Worm (Caenorhabditis elegans) whole organism, L1 larva: Measurements from ENCODE around the gene rml-3.
A peak's percentile ranks its signal among the peaks of the same experiment; 100 is the strongest.

Source experiments
- C16A3.4 ChIP-seq: fragments of 150-350 bp; optimal IDR thresholded peaks from 2 replicates; lab custom pipeline; 2014; ENCODE audit warnings: missing biosample characterization, missing genetic modification characterization
- C34B4.2 ChIP-seq: sonication (generic microtip); optimal IDR thresholded peaks from 2 replicates; lab custom pipeline; 2017; ENCODE audit warnings: mild to moderate bottlenecking, missing genetic modification characterization, missing compliant biosample characterization
- aha-1 ChIP-seq: fragments of 150-350 bp; optimal IDR thresholded peaks from 2 replicates; lab custom pipeline; 2014; ENCODE audit warnings: missing biosample characterization, missing genetic modification characterization
- alr-1 ChIP-seq: fragments of 200-800 bp; sonication (Bioruptor generic); optimal IDR thresholded peaks from 2 replicates; lab custom pipeline; 2018; ENCODE audit warnings: borderline replicate concordance, mild to moderate bottlenecking, missing genetic modification characterization, missing compliant biosample characterization
- aly-2 ChIP-seq: fragments of 150-350 bp; optimal IDR thresholded peaks from 2 replicates; lab custom pipeline; 2014; ENCODE audit warnings: missing biosample characterization, missing genetic modification characterization
- blmp-1 ChIP-seq: fragments of 150-350 bp; optimal IDR thresholded peaks from 2 replicates; lab custom pipeline; 2014; ENCODE audit warnings: missing biosample characterization, missing genetic modification characterization
- ceh-82 ChIP-seq, 3 experiments: fragments of 150-350 bp in 1 of 3; sonication (generic microtip) in 2 of 3; optimal IDR thresholded peaks; 2 replicates each; lab custom pipeline; 2014 to 2017; ENCODE audit warnings: missing biosample characterization in 3 of 3, missing genetic modification characterization in 3 of 3
- ceh-90 ChIP-seq: sonication (generic microtip); optimal IDR thresholded peaks from 2 replicates; lab custom pipeline; 2016; ENCODE audit warnings: missing genetic modification characterization, missing compliant biosample characterization
- ces-1 ChIP-seq: fragments of 150-350 bp; optimal IDR thresholded peaks from 2 replicates; lab custom pipeline; 2014; ENCODE audit warnings: missing biosample characterization, missing genetic modification reagents, missing genetic modification characterization
- dsc-1 ChIP-seq: sonication (generic microtip); optimal IDR thresholded peaks from 2 replicates; lab custom pipeline; 2016; ENCODE audit warnings: mild to moderate bottlenecking, missing genetic modification characterization, missing compliant biosample characterization
- efl-1 ChIP-seq, 4 experiments: fragments of 150-350 bp; optimal IDR thresholded peaks in 3 of 4; peaks in 1 of 4; 1 replicate in 1 of 4; 2 replicates in 3 of 4; lab custom pipeline; 2014; ENCODE audit warnings: missing biosample characterization in 2 of 4, missing genetic modification characterization in 2 of 4, missing genetic modification reagents in 2 of 4
- efl-3 ChIP-seq: fragments of 200-800 bp; sonication (Bioruptor generic); optimal IDR thresholded peaks from 2 replicates; lab custom pipeline; 2018; ENCODE audit warnings: mild to moderate bottlenecking, missing genetic modification characterization, missing compliant biosample characterization
- elt-2 ChIP-seq: sonication (generic microtip); optimal IDR thresholded peaks from 2 replicates; lab custom pipeline; 2016; ENCODE audit warnings: missing genetic modification characterization, mild to moderate bottlenecking, inconsistent platforms, missing compliant biosample characterization, missing genetic modification reagents
- elt-3 ChIP-seq, 6 experiments: fragments of 150-350 bp in 1 of 6; sonication (generic microtip); optimal IDR thresholded peaks; 2 replicates each; lab custom pipeline; 2017 to 2018; ENCODE audit warnings: missing biosample characterization in 6 of 6, missing genetic modification characterization in 6 of 6, inconsistent platforms in 1 of 6
- fkh-10 ChIP-seq: sonication (generic microtip); optimal IDR thresholded peaks from 2 replicates; lab custom pipeline; 2017; ENCODE audit warnings: missing biosample characterization, missing genetic modification reagents, missing genetic modification characterization
- fkh-4 ChIP-seq: sonication (generic microtip); optimal IDR thresholded peaks from 2 replicates; lab custom pipeline; 2016; ENCODE audit warnings: missing compliant biosample characterization, missing genetic modification characterization, borderline replicate concordance
- fkh-8 ChIP-seq: sonication (generic microtip); optimal IDR thresholded peaks from 2 replicates; lab custom pipeline; 2016; ENCODE audit warnings: mild to moderate bottlenecking, missing genetic modification characterization, missing compliant biosample characterization
- fos-1 ChIP-seq: fragments of 150-350 bp; optimal IDR thresholded peaks from 2 replicates; lab custom pipeline; 2014; ENCODE audit warnings: missing biosample characterization, missing genetic modification characterization
- hlh-17 ChIP-seq: fragments of 200-800 bp; sonication (Bioruptor generic); optimal IDR thresholded peaks from 2 replicates; lab custom pipeline; 2018; ENCODE audit warnings: missing genetic modification characterization, mild to moderate bottlenecking, missing compliant biosample characterization, moderate library complexity, borderline replicate concordance
- hpl-2 ChIP-seq: fragments of 150-350 bp; optimal IDR thresholded peaks from 2 replicates; lab custom pipeline; 2014; ENCODE audit warnings: missing biosample characterization, missing genetic modification reagents, missing genetic modification characterization
- isw-1 ChIP-seq: fragments of 200-800 bp; sonication (Bioruptor generic); IDR thresholded peaks from 2 replicates; pipeline ENCODE4 v1.3.6; 2022; ENCODE audit warnings: missing genetic modification characterization, missing compliant biosample characterization
- lin-14 ChIP-seq: fragments of 200-800 bp; sonication (Bioruptor generic); optimal IDR thresholded peaks from 2 replicates; lab custom pipeline; 2018; ENCODE audit warnings: mild to moderate bottlenecking, missing genetic modification characterization, moderate library complexity, missing compliant biosample characterization
- lin-15B ChIP-seq: fragments of 150-350 bp; sonication (generic microtip); optimal IDR thresholded peaks from 3 replicates; lab custom pipeline; 2014; ENCODE audit warnings: missing biosample characterization, missing genetic modification characterization
- lin-35 ChIP-seq, 2 experiments: fragments of 150-350 bp; optimal IDR thresholded peaks; 2 replicates each; lab custom pipeline; 2014; ENCODE audit warnings: missing biosample characterization in 2 of 2, missing genetic modification characterization in 2 of 2, missing genetic modification reagents in 2 of 2
- lin-39 ChIP-seq: fragments of 150-350 bp; optimal IDR thresholded peaks from 2 replicates; lab custom pipeline; 2014; ENCODE audit warnings: missing biosample characterization, missing genetic modification reagents, missing genetic modification characterization
- lir-3 ChIP-seq: sonication (generic microtip); optimal IDR thresholded peaks from 2 replicates; lab custom pipeline; 2016; ENCODE audit warnings: mild to moderate bottlenecking, missing genetic modification characterization, moderate library complexity, missing compliant biosample characterization; ENCODE audit not compliant: poor library complexity
- lsy-2 ChIP-seq, 2 experiments: fragments of 150-350 bp; optimal IDR thresholded peaks; 2 replicates each; lab custom pipeline; 2014; ENCODE audit warnings: missing biosample characterization in 2 of 2, missing genetic modification characterization in 2 of 2
- mab-9 ChIP-seq: fragments of 200-800 bp; sonication (Bioruptor generic); IDR thresholded peaks from 2 replicates; pipeline ENCODE4 v1.3.6; 2022; ENCODE audit warnings: missing genetic modification reagents, missing genetic modification characterization, missing compliant biosample characterization
- mef-2 ChIP-seq: fragments of 150-350 bp; optimal IDR thresholded peaks from 2 replicates; lab custom pipeline; 2014; ENCODE audit warnings: missing biosample characterization, missing genetic modification characterization
- mep-1 ChIP-seq: fragments of 150-350 bp; optimal IDR thresholded peaks from 2 replicates; lab custom pipeline; 2014; ENCODE audit warnings: missing biosample characterization, missing genetic modification characterization
- nhr-11 ChIP-seq: fragments of 150-350 bp; optimal IDR thresholded peaks from 2 replicates; lab custom pipeline; 2014; ENCODE audit warnings: missing biosample characterization, missing genetic modification characterization
- nhr-12 ChIP-seq: sonication (generic microtip); optimal IDR thresholded peaks from 2 replicates; lab custom pipeline; 2017; ENCODE audit warnings: missing biosample characterization, missing genetic modification characterization
- nhr-19 ChIP-seq: fragments of 200-800 bp; sonication (Bioruptor generic); conservative IDR thresholded peaks from 2 replicates; pipeline ENCODE4 v1.3.6; 2022; ENCODE audit warnings: missing genetic modification characterization, missing compliant biosample characterization
- nhr-20 ChIP-seq: sonication (generic microtip); optimal IDR thresholded peaks from 2 replicates; lab custom pipeline; 2016; ENCODE audit warnings: mild to moderate bottlenecking, missing genetic modification characterization, missing compliant biosample characterization
- nhr-237 ChIP-seq: fragments of 150-350 bp; optimal IDR thresholded peaks from 2 replicates; lab custom pipeline; 2014; ENCODE audit warnings: missing biosample characterization, missing genetic modification characterization
- nhr-47 ChIP-seq: sonication (generic microtip); optimal IDR thresholded peaks from 2 replicates; lab custom pipeline; 2016; ENCODE audit warnings: mild to moderate bottlenecking, missing genetic modification characterization, moderate library complexity, missing compliant biosample characterization
- nhr-76 ChIP-seq: sonication (generic microtip); optimal IDR thresholded peaks from 2 replicates; lab custom pipeline; 2017; ENCODE audit warnings: missing biosample characterization, missing genetic modification characterization
- nhr-84 ChIP-seq: sonication (generic microtip); optimal IDR thresholded peaks from 2 replicates; lab custom pipeline; 2017; ENCODE audit warnings: missing biosample characterization, missing genetic modification characterization
- nhr-85 ChIP-seq: sonication (generic microtip); peaks from one replicate; lab custom pipeline; 2016; ENCODE audit warnings: missing genetic modification characterization, inconsistent platforms, missing compliant biosample characterization
- nhr-90 ChIP-seq: sonication (generic microtip); optimal IDR thresholded peaks from 2 replicates; lab custom pipeline; 2016; ENCODE audit warnings: mild to moderate bottlenecking, missing genetic modification characterization, missing compliant biosample characterization; ENCODE audit not compliant: poor library complexity
- pax-3 ChIP-seq: fragments of 200-800 bp; sonication (Bioruptor generic); optimal IDR thresholded peaks from 2 replicates; lab custom pipeline; 2018; ENCODE audit warnings: mild to moderate bottlenecking, missing genetic modification characterization, moderate library complexity, missing compliant biosample characterization
- pqm-1 ChIP-seq: sonication (generic microtip); optimal IDR thresholded peaks from 3 replicates; lab custom pipeline; 2017; ENCODE audit warnings: missing biosample characterization, missing genetic modification characterization
- skn-1 ChIP-seq: fragments of 150-350 bp; optimal IDR thresholded peaks from 2 replicates; lab custom pipeline; 2014; ENCODE audit warnings: missing biosample characterization, missing genetic modification characterization
- swsn-7 ChIP-seq: sonication (generic microtip); optimal IDR thresholded peaks from 2 replicates; lab custom pipeline; 2016; ENCODE audit warnings: missing genetic modification characterization, missing compliant biosample characterization
- unc-130 ChIP-seq: fragments of 150-350 bp; optimal IDR thresholded peaks from 2 replicates; lab custom pipeline; 2017; ENCODE audit warnings: missing biosample characterization, missing genetic modification characterization, inconsistent platforms
- unc-30 ChIP-seq: sonication (generic microtip); optimal IDR thresholded peaks from 2 replicates; lab custom pipeline; 2017; ENCODE audit warnings: missing biosample characterization, missing genetic modification characterization
- unc-62 ChIP-seq: fragments of 150-350 bp; optimal IDR thresholded peaks from 2 replicates; lab custom pipeline; 2014; ENCODE audit warnings: missing biosample characterization, missing genetic modification reagents, missing genetic modification characterization
- unc-86 ChIP-seq: sonication (generic microtip); optimal IDR thresholded peaks from 2 replicates; lab custom pipeline; 2016; ENCODE audit warnings: missing genetic modification characterization, missing compliant biosample characterization
- vab-15 ChIP-seq: sonication (generic microtip); optimal IDR thresholded peaks from 2 replicates; lab custom pipeline; 2017; ENCODE audit warnings: missing genotype, mild to moderate bottlenecking, missing genetic modification characterization, missing compliant biosample characterization
- xbp-1 ChIP-seq: sonication (generic microtip); optimal IDR thresholded peaks from 2 replicates; lab custom pipeline; 2016; ENCODE audit warnings: missing genetic modification characterization, missing compliant biosample characterization
- zip-4 ChIP-seq: fragments of 200-800 bp; sonication (Bioruptor generic); optimal IDR thresholded peaks from 2 replicates; lab custom pipeline; 2018; ENCODE audit warnings: mild to moderate bottlenecking, missing genetic modification characterization, moderate library complexity, missing compliant biosample characterization
- ztf-11 ChIP-seq, 2 experiments: sonication (generic microtip); optimal IDR thresholded peaks; 2 replicates each; lab custom pipeline; 2016 to 2017; ENCODE audit warnings: missing genetic modification characterization in 2 of 2, missing biosample characterization in 1 of 2, missing compliant biosample characterization in 1 of 2
- ztf-4 ChIP-seq: fragments of 150-350 bp; optimal IDR thresholded peaks from 2 replicates; lab custom pipeline; 2014; ENCODE audit warnings: missing biosample characterization, missing genetic modification characterization

The rml-3 gene

ce11 chrX:6204696-6205232, 34.1 kb downstream of the rml-3 start, which contains the start of gene bca-1 (continued):
- no peak for TF ChIP-seq ces-1 (GFP tag; lab: Kevin White, UChicago)
- TF ChIP-seq isw-1 (GFP tag; lab: Robert Waterston, UW) = no peak
- no peak for TF ChIP-seq vab-15 (tag; lab: Kevin White, UChicago)
- peak; percentile 97 for TF ChIP-seq nhr-19 (GFP tag; lab: Robert Waterston, UW)
- no peak for TF ChIP-seq hlh-17
- TF ChIP-seq nhr-11 = no peak
- TF ChIP-seq pax-3 = no peak
- TF ChIP-seq hpl-2 = no peak
- TF ChIP-seq efl-1 (optimal IDR thresholded peaks at IDR 0.05; lab: Kevin White, UChicago) = no peak
- peak in 1 of 2 experiments; percentile 84 for TF ChIP-seq efl-1 (GFP tag; optimal IDR thresholded peaks at IDR 0.05 in 1 of 2; lab: Kevin White, UChicago)
- peak; percentile 88 for TF ChIP-seq nhr-20 (tag; lab: Kevin White, UChicago)
- no peak for TF ChIP-seq ceh-82 (tag; optimal IDR thresholded peaks at IDR 0.05; lab: Kevin White, UChicago)
- no peak for TF ChIP-seq nhr-76 (tag; lab: Kevin White, UChicago)
- no peak for TF ChIP-seq fkh-4 (tag; lab: Kevin White, UChicago)
- peak; percentile 69 for TF ChIP-seq nhr-90 (tag; lab: Kevin White, UChicago)
- TF ChIP-seq fkh-10 (GFP tag; lab: Kevin White, UChicago) = no peak
- TF ChIP-seq lir-3 (tag; lab: Kevin White, UChicago) = no peak
- TF ChIP-seq nhr-237 (tag; lab: Kevin White, UChicago) = no peak
- no peak for TF ChIP-seq lin-39 (tag; lab: Kevin White, UChicago)
- TF ChIP-seq lsy-2 (tag; optimal IDR thresholded peaks at IDR 0.05; lab: Kevin White, UChicago) = peak in 1 of 2 experiments; percentile 16
- TF ChIP-seq C34B4.2 (tag; lab: Kevin White, UChicago) = no peak
- peak; percentile 29 for TF ChIP-seq ztf-4 (tag; lab: Kevin White, UChicago)
- TF ChIP-seq lin-14 = peak; percentile 72
- peak in 1 of 2 experiments; percentile 68 for TF ChIP-seq lin-35 (GFP tag; optimal IDR thresholded peaks at IDR 0.05; lab: Kevin White, UChicago)
- no peak for TF ChIP-seq ceh-90 (tag; lab: Kevin White, UChicago)
- TF ChIP-seq unc-62 (GFP tag; lab: Kevin White, UChicago) = no peak
- TF ChIP-seq efl-3 = no peak
- no peak for TF ChIP-seq elt-2
- TF ChIP-seq dsc-1 (tag; lab: Kevin White, UChicago) = no peak
- TF ChIP-seq pqm-1 (tag; lab: Kevin White, UChicago) = no peak
- TF ChIP-seq aly-2 (tag; lab: Kevin White, UChicago) = no peak
- no peak for TF ChIP-seq lin-15B (tag; lab: Kevin White, UChicago)
- no peak for TF ChIP-seq fos-1 (tag; lab: Kevin White, UChicago)
- TF ChIP-seq alr-1 (tag; lab: Kevin White, UChicago) = no peak
- TF ChIP-seq mep-1 (tag; lab: Kevin White, UChicago) = no peak
- TF ChIP-seq nhr-12 (tag; lab: Kevin White, UChicago) = no peak
- no peak for TF ChIP-seq swsn-7 (tag; lab: Kevin White, UChicago)
- TF ChIP-seq xbp-1 (tag; lab: Kevin White, UChicago) = peak; percentile 72
- TF ChIP-seq nhr-85 (tag; lab: Kevin White, UChicago) = peak; percentile 82
- TF ChIP-seq zip-4 (GFP tag; lab: Kevin White, UChicago) = no peak
- no peak for TF ChIP-seq nhr-84 (tag; lab: Kevin White, UChicago)
- TF ChIP-seq mab-9 (GFP tag; lab: Robert Waterston, UW) = no peak
- peak; percentile 44 for TF ChIP-seq C16A3.4 (tag; lab: Kevin White, UChicago)
- TF ChIP-seq blmp-1 (tag; lab: Kevin White, UChicago) = peak; percentile 83
- TF ChIP-seq fkh-8 (tag; lab: Kevin White, UChicago) = no peak
- no peak for TF ChIP-seq mef-2 (tag; lab: Kevin White, UChicago)
- TF ChIP-seq elt-3 (tag; optimal IDR thresholded peaks at IDR 0.05; lab: Kevin White, UChicago) = peak in 2 of 6 experiments; percentile 59 to 68
- TF ChIP-seq nhr-47 = peak; percentile 56
- no peak for TF ChIP-seq skn-1 (tag; lab: Kevin White, UChicago)
- no peak for TF ChIP-seq ztf-11 (tag; optimal IDR thresholded peaks at IDR 0.05; lab: Kevin White, UChicago)
- TF ChIP-seq unc-30 (tag; lab: Kevin White, UChicago) = no peak
- TF ChIP-seq unc-86 (tag; lab: Kevin White, UChicago) = no peak
- TF ChIP-seq unc-130 (tag; lab: Kevin White, UChicago) = peak; percentile 50
- TF ChIP-seq aha-1 = no peak
